Worm (Caenorhabditis elegans) whole organism, L4/young adult: ENCODE measurements around the gene twk-35.

Source experiments
- W03F9.2 ChIP-seq: fragments of 150-350 bp; optimal IDR thresholded peaks from 2 replicates; lab custom pipeline; 2014; ENCODE audit warnings: missing biosample characterization, missing genetic modification characterization
- dao-5 ChIP-seq: sonication (generic microtip); optimal IDR thresholded peaks from 2 replicates; lab custom pipeline; 2016; ENCODE audit warnings: missing genotype, missing genetic modification characterization, moderate library complexity, missing compliant biosample characterization
- him-1 ChIP-seq: sonication (generic microtip); optimal IDR thresholded peaks from 2 replicates; lab custom pipeline; 2016; ENCODE audit warnings: missing genotype, missing genetic modification reagents, missing genetic modification characterization, missing compliant biosample characterization

DNA sequence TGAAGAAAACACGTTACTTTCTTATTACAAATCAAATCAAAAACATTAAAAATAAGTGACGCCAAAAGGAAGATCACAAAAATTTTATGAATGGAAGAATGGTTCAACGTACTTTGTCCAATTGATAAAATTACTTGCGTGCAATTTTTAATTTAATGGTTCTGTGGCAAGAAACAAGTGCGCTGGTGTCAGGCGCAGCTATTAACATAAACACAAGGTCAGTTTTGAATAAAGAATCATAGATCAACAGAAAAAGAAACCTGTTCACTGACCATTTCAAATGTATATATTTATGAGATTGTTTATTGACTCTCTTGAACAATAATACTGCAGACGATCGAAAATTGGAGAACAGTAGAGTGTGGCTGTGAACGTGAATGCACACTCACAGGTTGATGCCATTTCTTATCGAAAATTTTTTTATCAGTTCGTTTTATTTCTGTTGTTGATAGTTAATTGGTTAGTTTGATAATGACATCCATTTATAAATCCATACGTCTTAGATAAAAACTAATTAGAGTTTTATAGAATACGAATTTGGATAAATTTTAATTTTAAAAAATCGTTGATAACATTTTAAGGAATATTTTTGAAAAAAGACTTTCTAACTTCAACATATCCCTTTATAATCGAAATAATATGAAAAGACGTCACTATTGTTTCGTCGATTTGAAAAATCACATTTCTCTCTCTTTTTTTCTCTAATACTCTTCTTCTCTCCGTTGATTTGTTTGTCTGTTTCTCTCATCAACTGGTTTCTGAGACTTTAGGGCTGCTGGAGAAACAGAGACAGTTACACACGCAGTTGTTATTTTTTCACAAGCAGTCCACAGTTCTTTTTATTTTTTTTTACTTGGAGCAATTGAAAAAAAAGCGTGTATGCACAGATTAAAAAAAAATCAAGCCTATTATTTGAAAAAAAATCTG is 40.6 kb downstream of the twk-35 start, which contains the start of gene amx-3:
- TF ChIP-seq W03F9.2 (tag; lab: Kevin White, UChicago) (no peak), dao-5 (no peak), him-1 (tag; lab: Kevin White, UChicago) (no peak)
